Fruit fly (Drosophila melanogaster): ENCODE data around the gene CG1529.

DNA sequence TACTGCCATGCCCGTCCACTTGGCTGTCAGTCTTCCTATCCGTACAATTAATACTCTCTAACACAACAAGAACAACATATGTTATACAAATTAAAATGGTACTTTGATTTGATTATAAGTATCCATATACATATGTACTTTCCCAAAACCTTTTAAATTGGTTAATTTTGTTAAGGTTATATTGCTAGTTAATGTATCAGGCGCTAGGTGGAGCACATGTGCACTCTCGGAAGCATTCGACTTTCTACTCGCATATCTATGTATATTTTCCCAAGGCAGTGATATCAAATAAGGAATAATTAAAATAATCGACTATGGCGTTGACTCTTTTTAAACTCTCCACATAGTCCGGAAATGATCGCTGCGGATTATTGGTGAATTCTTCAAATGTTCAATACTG is 14.2 kb downstream of the CG1529 start:
- TF ChIP-seq CG6854 (GFP tag; optimal IDR thresholded peaks at IDR 0.05), result no peak
- TF ChIP-seq CG6276 (GFP tag; optimal IDR thresholded peaks at IDR 0.05), result no peak
- TF ChIP-seq achi (GFP tag; optimal IDR thresholded peaks at IDR 0.05), result no peak
